Fruit fly (Drosophila melanogaster): Measurements from ENCODE around the gene COX6B.

Gene COX6B

dm6 chrX:19717988-19718973 is 25.9 kb downstream of the COX6B start, which contains the start of gene CG12531:
TSS of gene CG12531 (plus strand) at chrX:19718923.
- no peak for TF ChIP-seq rn (GFP tag; IDR thresholded peaks at IDR 0.05)
- TF ChIP-seq CG8159 (tag; optimal IDR thresholded peaks at IDR 0.05), result no peak
- TF ChIP-seq D1 (tag; optimal IDR thresholded peaks at IDR 0.05), result no peak
- no peak for TF ChIP-seq CG4496 (GFP tag; IDR thresholded peaks at IDR 0.05)
- 0 out of 2 replicates have a peak, but pooled peaks have one; percentile 27 for TF ChIP-seq CG12605 (GFP tag; IDR thresholded peaks at IDR 0.05)
- TF ChIP-seq CG15710 (tag; optimal IDR thresholded peaks at IDR 0.05), result no peak
- no peak for TF ChIP-seq CG14655 (GFP tag; optimal IDR thresholded peaks at IDR 0.05)

dm6 chrX:19717041-19717440 is 27.1 kb downstream of the COX6B start:
- TF ChIP-seq EcR (GFP tag; optimal IDR thresholded peaks at IDR 0.05) (no peak), gl (tag; optimal IDR thresholded peaks at IDR 0.05) (no peak), CG13204 (GFP tag; optimal IDR thresholded peaks at IDR 0.05) (no peak), D1 (tag; optimal IDR thresholded peaks at IDR 0.05) (no peak), Ets98B (GFP tag; IDR thresholded peaks at IDR 0.05) (no peak)

- TF ChIP-seq rn (GFP tag; IDR thresholded peaks at IDR 0.05) (no peak), CG12605 (GFP tag; IDR thresholded peaks at IDR 0.05) (no peak), Pif1B (GFP tag; optimal IDR thresholded peaks at IDR 0.05) (no peak), CG8301 (tag; optimal IDR thresholded peaks at IDR 0.05) (no peak), Ets98B (GFP tag; IDR thresholded peaks at IDR 0.05) (no peak), CG17806 (tag; optimal IDR thresholded peaks at IDR 0.05) (no peak), CG15710 (tag; optimal IDR thresholded peaks at IDR 0.05) (no peak), CG9948 (tag; optimal IDR thresholded peaks at IDR 0.05) (no peak), CG32121 (GFP tag; IDR thresholded peaks at IDR 0.05) (no peak), CG4496 (GFP tag; IDR thresholded peaks at IDR 0.05) (no peak), D1 (tag; optimal IDR thresholded peaks at IDR 0.05) (no peak), gl (tag; optimal IDR thresholded peaks at IDR 0.05) (no peak), CG13204 (GFP tag; optimal IDR thresholded peaks at IDR 0.05) (no peak), Snoo (tag; optimal IDR thresholded peaks at IDR 0.05) (no peak), CG10348 (GFP tag; IDR thresholded peaks at IDR 0.05) (no peak), EcR (GFP tag; optimal IDR thresholded peaks at IDR 0.05) (no peak), CG14655 (GFP tag; optimal IDR thresholded peaks at IDR 0.05) (no peak), Pif1A (GFP tag; optimal IDR thresholded peaks at IDR 0.05) (no peak), CG8159 (tag; optimal IDR thresholded peaks at IDR 0.05) (no peak)
Measured at dm6 chrX:19716325-19716917, 27.7 kb downstream of the COX6B start.

- TF ChIP-seq CG12605 (GFP tag; IDR thresholded peaks at IDR 0.05) (no peak), gl (tag; optimal IDR thresholded peaks at IDR 0.05) (no peak), CG8301 (tag; optimal IDR thresholded peaks at IDR 0.05) (no peak), CG17806 (tag; optimal IDR thresholded peaks at IDR 0.05) (no peak), EcR (GFP tag; optimal IDR thresholded peaks at IDR 0.05) (no peak), CG8159 (tag; optimal IDR thresholded peaks at IDR 0.05) (no peak)
Measured at dm6 chrX:19714816-19715215, 29.3 kb downstream of the COX6B start.

- TF ChIP-seq CG17806 (tag; optimal IDR thresholded peaks at IDR 0.05), result no peak
- TF ChIP-seq CG32121 (GFP tag; IDR thresholded peaks at IDR 0.05), result peak; percentile 47; the same call in 1 of the 2 replicates
- peak; percentile 15 for TF ChIP-seq CG13204 (GFP tag; optimal IDR thresholded peaks at IDR 0.05)
Measured at dm6 chrX:19712898-19713627, 31.1 kb downstream of the COX6B start, which contains the start of gene meso18E. TSS of gene meso18E (minus strand) at chrX:19713045.

dm6 chrX:19711936-19712335 is 32.2 kb downstream of the COX6B start:
- no peak for TF ChIP-seq EcR (GFP tag; optimal IDR thresholded peaks at IDR 0.05)
- no peak for TF ChIP-seq CG10348 (GFP tag; IDR thresholded peaks at IDR 0.05)
- no peak for TF ChIP-seq CG34367 (tag; optimal IDR thresholded peaks at IDR 0.05)
- no peak for TF ChIP-seq Pif1B (GFP tag; optimal IDR thresholded peaks at IDR 0.05)
- TF ChIP-seq Pif1A (GFP tag; optimal IDR thresholded peaks at IDR 0.05), result no peak
- no peak for TF ChIP-seq CG15710 (tag; optimal IDR thresholded peaks at IDR 0.05)
- TF ChIP-seq CG8159 (tag; optimal IDR thresholded peaks at IDR 0.05), result no peak
- no peak for TF ChIP-seq Ets98B (GFP tag; IDR thresholded peaks at IDR 0.05)
- TF ChIP-seq CG17806 (tag; optimal IDR thresholded peaks at IDR 0.05), result no peak
- no peak for TF ChIP-seq CG32121 (GFP tag; IDR thresholded peaks at IDR 0.05)
- no peak for TF ChIP-seq CG8301 (tag; optimal IDR thresholded peaks at IDR 0.05)
